Fruit fly (Drosophila melanogaster) whole organism, wandering third instar larva: Measurements from ENCODE around the gene CG43093.

Experiments used
- Dif ChIP-seq: fragments of 200-275, 200-300 bp; sonication (Bioruptor generic); optimal IDR thresholded peaks from 2 replicates; lab custom pipeline; 2018; ENCODE audit warnings: missing biosample characterization, missing genetic modification characterization; ENCODE audit not compliant: partially characterized antibody
- HLH106 ChIP-seq: fragments of 200-800 bp; optimal IDR thresholded peaks from 3 replicates; lab custom pipeline; 2019; ENCODE audit warnings: missing biosample characterization, mild to moderate bottlenecking, missing genetic modification characterization, moderate library complexity
- Myc ChIP-seq: fragments of >200 bp; optimal IDR thresholded peaks from 2 replicates; lab custom pipeline; 2017
- N ChIP-seq: fragments of >200 bp; optimal IDR thresholded peaks from 2 replicates; lab custom pipeline; 2018; ENCODE audit warnings: missing biosample characterization, missing external identifiers, missing genetic modification characterization
- br ChIP-seq: fragments of 200-800 bp; sonication (Bioruptor generic); optimal IDR thresholded peaks from 2 replicates; lab custom pipeline; 2016; ENCODE audit warnings: missing biosample characterization, missing genetic modification characterization
- dl ChIP-seq, 2 experiments: fragments of 175-275, 200-275 bp in 1 of 2; fragments of 200-275 bp in 1 of 2; sonication (Bioruptor generic); optimal IDR thresholded peaks; lab custom pipeline; 2018; ENCODE audit warnings: mild to moderate bottlenecking in 2 of 2, missing biosample characterization in 2 of 2, missing genetic modification characterization in 2 of 2, moderate library complexity in 2 of 2; ENCODE audit not compliant: partially characterized antibody in 2 of 2, insufficient read depth in 1 of 2
- ey ChIP-seq: fragments of 200-800 bp; sonication (Bioruptor generic); optimal IDR thresholded peaks from 2 replicates; lab custom pipeline; 2016; ENCODE audit warnings: missing biosample characterization, missing genetic modification characterization
- foxo ChIP-seq, 2 experiments: fragments of 200-800 bp; sonication (Bioruptor generic); optimal IDR thresholded peaks; 2 replicates in 1 of 2; 3 replicates in 1 of 2; lab custom pipeline; 2016 to 2017; ENCODE audit warnings: missing biosample characterization in 2 of 2, missing genetic modification characterization in 2 of 2
- rgr ChIP-seq: fragments of 200-800 bp; sonication (Bioruptor generic); optimal IDR thresholded peaks from 3 replicates; lab custom pipeline; 2016; ENCODE audit warnings: missing biosample characterization, mild to moderate bottlenecking, missing genetic modification characterization
- sage ChIP-seq: fragments of 200-800 bp; sonication (Bioruptor generic); optimal IDR thresholded peaks from 2 replicates; lab custom pipeline; 2016; ENCODE audit warnings: missing biosample characterization, mild to moderate bottlenecking, missing genetic modification characterization
- usp ChIP-seq: fragments of >200 bp; optimal IDR thresholded peaks from 2 replicates; lab custom pipeline; 2017; ENCODE audit warnings: missing biosample characterization, missing genetic modification characterization

- TF ChIP-seq rgr (GFP tag; lab: Kevin White, UChicago) (no peak), br (GFP tag; lab: Kevin White, UChicago) (no peak), Myc (lab: Kevin White, UChicago) (no peak), dl (GFP tag; optimal IDR thresholded peaks at IDR 0.05; lab: Kevin White, UChicago; ENCODE audit: insufficient read depth in 1 of 2, partially characterized antibody in 2 of 2) (no peak), N (no peak), Dif (GFP tag; lab: Kevin White, UChicago) (peak; percentile 26), sage (no peak), foxo (GFP tag; optimal IDR thresholded peaks at IDR 0.05; lab: Kevin White, UChicago) (no peak), HLH106 (tag; lab: Kevin White, UChicago) (no peak), usp (no peak), ey (GFP tag; lab: Kevin White, UChicago) (no peak)
Observed at dm6 chr3R:22747423-22748090, 22.6 kb downstream of the CG43093 start, which contains the start of gene CG17141.
